Fruit fly (Drosophila melanogaster): Measurements from ENCODE around the gene Rap1.

Gene Rap1

dm6 chr3L:1865121-1865727 lies 3.2 kb upstream of the Rap1 start, which contains the start of the genes HBS1 and CG12025 (continued):
- TF ChIP-seq Hey (tag; optimal IDR thresholded peaks at IDR 0.05) (no peak), esg (GFP tag; conservative IDR thresholded peaks at IDR 0.05) (peak; percentile 43; the same call in 1 of the 2 replicates), bcd (GFP tag; optimal IDR thresholded peaks at IDR 0.05) (peak; percentile 61), Jarid2 (GFP tag; optimal IDR thresholded peaks at IDR 0.05) (no peak), Xrp1 (GFP tag; IDR thresholded peaks at IDR 0.05) (no peak; the same call in none of the 2 replicates), ac (GFP tag; optimal IDR thresholded peaks at IDR 0.05) (no peak), tup (GFP tag; optimal IDR thresholded peaks at IDR 0.05) (no peak), CG4360 (GFP tag; IDR thresholded peaks at IDR 0.05) (no peak), CG9437 (GFP tag; optimal IDR thresholded peaks at IDR 0.05) (no peak), Spps (tag; optimal IDR thresholded peaks at IDR 0.05) (no peak), HLH3B (GFP tag; IDR thresholded peaks at IDR 0.05) (peak; percentile 27; the same call in 1 of the 2 replicates), dimm (GFP tag; IDR thresholded peaks at IDR 0.05) (no peak), aop (GFP tag; IDR thresholded peaks at IDR 0.05) (no peak), CG7839 (tag; optimal IDR thresholded peaks at IDR 0.05) (peak; percentile 61), run (tag; optimal IDR thresholded peaks at IDR 0.05) (no peak), sr (GFP tag; IDR thresholded peaks at IDR 0.05) (no peak), Atf3 (GFP tag; optimal IDR thresholded peaks at IDR 0.05) (no peak), cato (GFP tag; optimal IDR thresholded peaks at IDR 0.05; ENCODE audit: borderline replicate concordance) (no peak), maf-S (GFP tag; optimal IDR thresholded peaks at IDR 0.05) (no peak), org-1 (GFP tag; optimal IDR thresholded peaks at IDR 0.05) (no peak), CG7786 (GFP tag; optimal IDR thresholded peaks at IDR 0.05) (peak; percentile 48), CG15269 (tag; optimal IDR thresholded peaks at IDR 0.05) (peak; percentile 32), jing (GFP tag; optimal IDR thresholded peaks at IDR 0.05) (no peak), sc (optimal IDR thresholded peaks at IDR 0.05) (no peak), sc (GFP tag; optimal IDR thresholded peaks at IDR 0.05) (no peak), CG17328 (GFP tag; IDR thresholded peaks at IDR 0.05) (peak; percentile 41), p53 (GFP tag; optimal IDR thresholded peaks at IDR 0.05) (no peak), ase (GFP tag; IDR thresholded peaks at IDR 0.05) (0 out of 3 replicates have a peak, but pooled peaks have one; percentile 21), CG13424 (tag; optimal IDR thresholded peaks at IDR 0.05) (peak; percentile 69), CG6854 (GFP tag; optimal IDR thresholded peaks at IDR 0.05) (no peak), nerfin-1 (tag; optimal IDR thresholded peaks at IDR 0.05) (peak; percentile 50), gem (tag; optimal IDR thresholded peaks at IDR 0.05) (no peak), vvl (GFP tag; IDR thresholded peaks at IDR 0.05) (peak; percentile 41; the same call in 1 of the 2 replicates), yki (optimal IDR thresholded peaks at IDR 0.05) (no peak), ranshi (GFP tag; IDR thresholded peaks at IDR 0.05) (peak; percentile 26; the same call in 1 of the 2 replicates), fd102C (GFP tag; optimal IDR thresholded peaks at IDR 0.05) (no peak), CG10565 (GFP tag; optimal IDR thresholded peaks at IDR 0.05) (no peak), CG15479 (GFP tag; optimal IDR thresholded peaks at IDR 0.05) (no peak), CG4404 (GFP tag; IDR thresholded peaks at IDR 0.05) (peak; percentile 74), Ets97D (GFP tag; optimal IDR thresholded peaks at IDR 0.05) (peak; percentile 72), NK7.1 (GFP tag; optimal IDR thresholded peaks at IDR 0.05) (no peak), wor (GFP tag; IDR thresholded peaks at IDR 0.05) (no peak), CG15696 (tag; optimal IDR thresholded peaks at IDR 0.05) (peak; percentile 76), Ada2b (GFP tag; IDR thresholded peaks at IDR 0.05) (0 out of 2 replicates have a peak, but pooled peaks have one; percentile 41), Vsx1 (GFP tag; optimal IDR thresholded peaks at IDR 0.05) (no peak), tll (GFP tag; optimal IDR thresholded peaks at IDR 0.05) (peak in 1 of 2 experiments; percentile 82), CG9932 (GFP tag; IDR thresholded peaks at IDR 0.05) (peak; percentile 81), Sry-β (GFP tag; optimal IDR thresholded peaks at IDR 0.05) (no peak), CG32767 (GFP tag; IDR thresholded peaks at IDR 0.05) (no peak), NfI (GFP tag; optimal IDR thresholded peaks at IDR 0.05) (peak; percentile 61), dati (GFP tag; IDR thresholded peaks at IDR 0.05) (no peak)

Data from whole organism, embryonic.